Fruit fly (Drosophila melanogaster): Measurements from ENCODE around the gene Bdbt.

DNA sequence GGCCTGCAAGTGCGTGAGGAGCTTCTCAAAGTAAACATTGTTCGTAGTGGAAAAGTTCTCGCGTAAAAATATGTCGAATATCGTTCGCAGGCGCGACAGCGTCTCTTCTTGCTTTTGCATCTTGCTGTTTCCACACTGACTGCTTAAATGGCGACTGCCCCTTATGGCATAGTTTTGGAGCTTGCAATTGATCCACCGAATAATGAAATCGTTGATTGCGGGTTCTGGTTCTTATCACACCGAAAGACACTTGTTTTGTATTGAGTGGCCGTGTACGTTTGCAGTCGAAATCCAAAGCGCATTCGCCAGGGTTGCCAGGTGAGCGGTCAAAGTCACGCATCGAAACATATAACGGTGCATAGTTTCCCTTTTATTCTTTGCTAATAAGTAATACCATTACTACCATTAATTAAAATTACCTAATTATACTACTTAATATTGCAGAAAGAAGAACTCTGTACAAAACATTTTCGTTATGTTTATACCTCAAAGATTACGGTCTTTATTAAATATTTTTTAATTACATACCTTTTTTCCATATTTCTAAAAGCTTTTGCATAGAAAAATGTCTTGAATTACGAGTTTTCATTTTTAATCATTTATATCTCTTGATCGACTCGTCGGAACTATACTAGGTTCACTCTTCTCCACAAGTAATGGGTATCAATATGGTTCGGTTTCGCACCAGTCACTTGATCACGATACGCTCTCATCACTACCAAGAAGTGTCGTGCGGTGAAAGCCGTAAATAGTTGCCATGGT is 17.0 kb downstream of the Bdbt start, which contains the start of the genes CG7044 and Tbc1d22:
- TF ChIP-seq br (GFP tag; optimal IDR thresholded peaks at IDR 0.05): no peak
- TF ChIP-seq Dif (GFP tag; optimal IDR thresholded peaks at IDR 0.05; ENCODE audit: partially characterized antibody): no peak
- no peak for TF ChIP-seq fru (GFP tag; optimal IDR thresholded peaks at IDR 0.05)
- TF ChIP-seq psq (GFP tag; optimal IDR thresholded peaks at IDR 0.05): peak; percentile 46
- TF ChIP-seq Jra (GFP tag; optimal IDR thresholded peaks at IDR 0.05): no peak
- TF ChIP-seq dl (GFP tag; optimal IDR thresholded peaks at IDR 0.05; ENCODE audit: insufficient read depth in 1 of 2, partially characterized antibody in 2 of 2): no peak
- TF ChIP-seq tai (GFP tag; optimal IDR thresholded peaks at IDR 0.05): no peak
- TF ChIP-seq Sp1 (GFP tag; optimal IDR thresholded peaks at IDR 0.05): peak; percentile 54
- no peak for TF ChIP-seq h (GFP tag; optimal IDR thresholded peaks at IDR 0.05)
- no peak for TF ChIP-seq sage (GFP tag; optimal IDR thresholded peaks at IDR 0.05)
- TF ChIP-seq usp (GFP tag; optimal IDR thresholded peaks at IDR 0.05): no peak
- no peak for TF ChIP-seq Rel (GFP tag; optimal IDR thresholded peaks at IDR 0.05)
- no peak for TF ChIP-seq Rel (tag; optimal IDR thresholded peaks at IDR 0.05)
